Fruit fly (Drosophila melanogaster) whole organism, wandering third instar larva: Measurements from ENCODE around the gene CG13377.

Source experiments
- Abd-B ChIP-seq: fragments of >200 bp; optimal IDR thresholded peaks from 2 replicates; lab custom pipeline; 2017; ENCODE audit warnings: missing biosample characterization, missing genetic modification characterization
- HLH106 ChIP-seq: fragments of 200-800 bp; optimal IDR thresholded peaks from 3 replicates; lab custom pipeline; 2019; ENCODE audit warnings: missing biosample characterization, mild to moderate bottlenecking, missing genetic modification characterization, moderate library complexity
- Myc ChIP-seq: fragments of >200 bp; optimal IDR thresholded peaks from 2 replicates; lab custom pipeline; 2017
- OdsH ChIP-seq: fragments of 200-800 bp; sonication (Bioruptor generic); optimal IDR thresholded peaks from 2 replicates; lab custom pipeline; 2016; ENCODE audit warnings: missing biosample characterization, mild to moderate bottlenecking, missing genetic modification characterization
- Sp1 ChIP-seq: fragments of 200-800 bp; sonication (Bioruptor generic); optimal IDR thresholded peaks from 3 replicates; lab custom pipeline; 2019; ENCODE audit warnings: missing biosample characterization, mild to moderate bottlenecking, missing genetic modification characterization, moderate library complexity
- br ChIP-seq: fragments of 200-800 bp; sonication (Bioruptor generic); optimal IDR thresholded peaks from 2 replicates; lab custom pipeline; 2016; ENCODE audit warnings: missing biosample characterization, missing genetic modification characterization
- ey ChIP-seq: fragments of 200-800 bp; sonication (Bioruptor generic); optimal IDR thresholded peaks from 2 replicates; lab custom pipeline; 2016; ENCODE audit warnings: missing biosample characterization, missing genetic modification characterization
- foxo ChIP-seq, 2 experiments: fragments of 200-800 bp; sonication (Bioruptor generic); optimal IDR thresholded peaks; 2 replicates in 1 of 2; 3 replicates in 1 of 2; lab custom pipeline; 2016 to 2017; ENCODE audit warnings: missing biosample characterization in 2 of 2, missing genetic modification characterization in 2 of 2
- fru ChIP-seq: fragments of 200-800 bp; sonication (Bioruptor generic); optimal IDR thresholded peaks from 3 replicates; lab custom pipeline; 2016; ENCODE audit warnings: missing biosample characterization, mild to moderate bottlenecking, missing genetic modification characterization
- h ChIP-seq: fragments of 200-800 bp; sonication (Bioruptor generic); optimal IDR thresholded peaks from 3 replicates; lab custom pipeline; 2016; ENCODE audit warnings: missing biosample characterization, mild to moderate bottlenecking, missing genetic modification characterization
- pan ChIP-seq: fragments of >200 bp; optimal IDR thresholded peaks from 2 replicates; lab custom pipeline; 2017
- psq ChIP-seq: fragments of 200-800 bp; sonication (Bioruptor generic); optimal IDR thresholded peaks from 3 replicates; lab custom pipeline; 2017; ENCODE audit warnings: missing biosample characterization, mild to moderate bottlenecking, missing genetic modification characterization, moderate library complexity
- sv ChIP-seq: fragments of 200-800 bp; sonication (Bioruptor generic); optimal IDR thresholded peaks from 3 replicates; lab custom pipeline; 2016; ENCODE audit warnings: missing biosample characterization, missing genetic modification characterization
- usp ChIP-seq: fragments of >200 bp; optimal IDR thresholded peaks from 2 replicates; lab custom pipeline; 2017; ENCODE audit warnings: missing biosample characterization, missing genetic modification characterization

DNA sequence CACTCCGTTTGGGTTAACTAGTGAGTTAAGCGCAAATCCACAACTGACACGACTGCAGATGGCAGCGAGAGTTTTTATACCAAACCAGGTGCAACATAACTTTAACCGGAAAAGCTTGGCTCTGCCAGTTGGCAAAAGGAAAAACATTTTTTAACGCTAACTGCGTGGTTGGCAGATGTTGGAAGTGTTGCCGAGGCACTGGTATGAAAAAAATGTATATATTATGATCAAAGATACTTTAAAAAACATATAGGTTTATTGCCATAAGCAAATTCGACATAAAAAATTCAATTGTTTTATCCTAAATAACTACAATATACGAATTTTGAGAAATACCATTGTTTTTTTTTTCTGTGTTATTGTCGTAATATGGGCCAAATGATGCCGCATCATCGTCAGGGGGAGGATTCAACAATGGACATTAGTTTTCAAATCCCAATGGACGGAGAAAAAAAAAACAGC is 3.2 kb upstream of the CG13377 start, which contains the start of gene CG13376:
- TF ChIP-seq br (GFP tag; lab: Kevin White, UChicago) (no peak), Abd-B (GFP tag; lab: Kevin White, UChicago) (no peak), HLH106 (no peak), h (GFP tag; lab: Kevin White, UChicago) (no peak), Sp1 (no peak), Myc (lab: Kevin White, UChicago) (no peak), pan (lab: Kevin White, UChicago) (no peak), fru (no peak), OdsH (GFP tag; lab: Kevin White, UChicago) (no peak), usp (no peak), psq (GFP tag; lab: Kevin White, UChicago) (no peak), ey (GFP tag; lab: Kevin White, UChicago) (no peak), sv (GFP tag; lab: Kevin White, UChicago) (no peak), foxo (GFP tag; optimal IDR thresholded peaks at IDR 0.05; lab: Kevin White, UChicago) (no peak)
